Fruit fly (Drosophila melanogaster) whole organism, embryonic: ENCODE data around the gene CG3662.

Experiments
- Atf3 ChIP-seq: fragments of 200-800 bp; sonication (Bioruptor generic); optimal IDR thresholded peaks from 3 replicates; lab custom pipeline; 2016; ENCODE audit warnings: missing biosample characterization, missing genetic modification characterization
- CG10431 ChIP-seq: fragments of 200-800 bp; sonication (Bioruptor generic); optimal IDR thresholded peaks from 3 replicates; lab custom pipeline; 2018; ENCODE audit warnings: missing biosample characterization, mild to moderate bottlenecking, missing genetic modification characterization
- CG12769 ChIP-seq: fragments of 200-800 bp; sonication (Bioruptor generic); optimal IDR thresholded peaks from 2 replicates; lab custom pipeline; 2019; ENCODE audit warnings: missing biosample characterization, mild to moderate bottlenecking, missing genetic modification characterization, moderate library complexity
- CG18764 ChIP-seq: fragments of 200-800 bp; sonication (Bioruptor generic); optimal IDR thresholded peaks from 3 replicates; lab custom pipeline; 2016; ENCODE audit warnings: missing biosample characterization, missing genetic modification characterization
- CG2875 ChIP-seq: fragments of 200-800 bp; sonication (Bioruptor generic); optimal IDR thresholded peaks from 2 replicates; lab custom pipeline; 2017; ENCODE audit warnings: missing biosample characterization, mild to moderate bottlenecking, missing genetic modification characterization, missing genetic modification reagents
- CG31388 ChIP-seq: fragments of 200-800 bp; sonication (Bioruptor generic); optimal IDR thresholded peaks from 2 replicates; lab custom pipeline; 2016; ENCODE audit warnings: missing biosample characterization, missing genetic modification characterization
- CG3163 ChIP-seq: fragments of 200-800 bp; sonication (Bioruptor generic); optimal IDR thresholded peaks from 3 replicates; lab custom pipeline; 2016; ENCODE audit warnings: missing biosample characterization, missing genetic modification characterization
- CG3407 ChIP-seq: fragments of 200-800 bp; sonication (Bioruptor generic); optimal IDR thresholded peaks from 2 replicates; lab custom pipeline; 2018; ENCODE audit warnings: missing biosample characterization, mild to moderate bottlenecking, missing genetic modification characterization
- CG34376 ChIP-seq: fragments of 200-800 bp; sonication (Bioruptor generic); optimal IDR thresholded peaks from 2 replicates; lab custom pipeline; 2018; ENCODE audit warnings: missing biosample characterization, mild to moderate bottlenecking, missing genetic modification characterization
- CG3726 ChIP-seq: fragments of 200-800 bp; sonication (Bioruptor generic); IDR thresholded peaks from 3 replicates; pipeline ENCODE4, ENCODE4 v1.3.6; 2022; ENCODE audit warnings: missing biosample characterization, missing genetic modification characterization
- CG6854 ChIP-seq: fragments of 200-800 bp; sonication (Bioruptor generic); optimal IDR thresholded peaks from 3 replicates; lab custom pipeline; 2017; ENCODE audit warnings: missing biosample characterization, mild to moderate bottlenecking, missing genetic modification characterization
- CG7745 ChIP-seq: fragments of 200-800 bp; sonication (Bioruptor generic); optimal IDR thresholded peaks from 2 replicates; lab custom pipeline; 2018; ENCODE audit warnings: missing biosample characterization, mild to moderate bottlenecking, missing genetic modification characterization, moderate library complexity
- CG8089 ChIP-seq: fragments of 200-800 bp; sonication (Bioruptor generic); optimal IDR thresholded peaks from 3 replicates; lab custom pipeline; 2016; ENCODE audit warnings: missing biosample characterization, missing genetic modification characterization
- CG9609 ChIP-seq: fragments of 200-800 bp; sonication (Bioruptor generic); optimal IDR thresholded peaks from 3 replicates; lab custom pipeline; 2016; ENCODE audit warnings: missing biosample characterization, missing genetic modification characterization
- CG9727 ChIP-seq: fragments of 200-800 bp; sonication (Bioruptor generic); optimal IDR thresholded peaks from 3 replicates; lab custom pipeline; 2017; ENCODE audit warnings: missing biosample characterization, mild to moderate bottlenecking, missing genetic modification characterization
- Camta ChIP-seq: fragments of 200-800 bp; sonication (Bioruptor generic); optimal IDR thresholded peaks from 2 replicates; lab custom pipeline; 2016; ENCODE audit warnings: missing biosample characterization, missing genetic modification characterization
- Dek ChIP-seq: fragments of 200-800 bp; sonication (Bioruptor generic); optimal IDR thresholded peaks from 3 replicates; lab custom pipeline; 2019; ENCODE audit warnings: missing biosample characterization, mild to moderate bottlenecking, missing genetic modification characterization, moderate library complexity
- Dip2 ChIP-seq: fragments of 200-800 bp; sonication (Bioruptor generic); IDR thresholded peaks from 2 replicates; pipeline ENCODE4 v1.3.6; 2022; ENCODE audit warnings: missing biosample characterization, missing genetic modification characterization
- Dip3 ChIP-seq: fragments of 200-800 bp; sonication (Bioruptor generic); optimal IDR thresholded peaks from 3 replicates; lab custom pipeline; 2016; ENCODE audit warnings: missing biosample characterization, missing genetic modification characterization
- Hmr ChIP-seq: fragments of 200-800 bp; sonication (Bioruptor generic); optimal IDR thresholded peaks from 3 replicates; lab custom pipeline; 2017; ENCODE audit warnings: mild to moderate bottlenecking, missing biosample characterization, missing genetic modification reagents, missing genetic modification characterization
- MBD-R2 ChIP-seq: fragments of 200-800 bp; sonication (Bioruptor generic); IDR thresholded peaks from 2 replicates; pipeline ENCODE4 v1.3.6; 2022; ENCODE audit warnings: missing biosample characterization, missing genetic modification characterization
- MESR4 ChIP-seq: fragments of 200-800 bp; sonication (Bioruptor generic); optimal IDR thresholded peaks from 2 replicates; lab custom pipeline; 2018; ENCODE audit warnings: missing biosample characterization, mild to moderate bottlenecking, missing genetic modification characterization, moderate library complexity
- Mad ChIP-seq: fragments of 200-800 bp; sonication (Bioruptor generic); optimal IDR thresholded peaks from 2 replicates; lab custom pipeline; 2016; ENCODE audit warnings: missing biosample characterization, missing genetic modification characterization
- NFAT ChIP-seq: fragments of 200-800 bp; sonication (Bioruptor generic); IDR thresholded peaks from 2 replicates; pipeline ENCODE4 v1.3.6; 2022; ENCODE audit warnings: missing biosample characterization, missing genetic modification characterization
- Scr ChIP-seq: fragments of 200-800 bp; sonication (Bioruptor generic); IDR thresholded peaks from 2 replicates; pipeline ENCODE4 v1.3.6; 2022; ENCODE audit warnings: missing biosample characterization, missing genetic modification characterization; ENCODE audit not compliant: partially characterized antibody
- Sry-β ChIP-seq: fragments of 200-800 bp; sonication (Bioruptor generic); optimal IDR thresholded peaks from 2 replicates; lab custom pipeline; 2018; ENCODE audit warnings: missing biosample characterization, mild to moderate bottlenecking, missing genetic modification characterization, moderate library complexity
- TFAM ChIP-seq: fragments of 200-800 bp; sonication (Bioruptor generic); optimal IDR thresholded peaks from 2 replicates; lab custom pipeline; 2017; ENCODE audit warnings: missing biosample characterization, missing genetic modification characterization, inconsistent platforms
- Trl ChIP-seq, 3 experiments: fragments of >200 bp in 2 of 3; fragments of 200-800 bp in 1 of 3; sonication (Bioruptor generic) in 1 of 3; optimal IDR thresholded peaks; 2 replicates in 1 of 3; 3 replicates in 2 of 3; lab custom pipeline; 2016 to 2017; ENCODE audit warnings: missing biosample characterization in 1 of 3, missing genetic modification characterization in 1 of 3
- ara ChIP-seq: fragments of 200-800 bp; sonication (Bioruptor generic); IDR thresholded peaks from 2 replicates; pipeline ENCODE4 v1.3.6; 2022; ENCODE audit warnings: missing biosample characterization, missing genetic modification characterization
- bigmax ChIP-seq: fragments of 200-800 bp; sonication (Bioruptor generic); optimal IDR thresholded peaks from 2 replicates; lab custom pipeline; 2018; ENCODE audit warnings: missing biosample characterization, mild to moderate bottlenecking, missing genetic modification characterization
- br ChIP-seq: fragments of >200 bp; optimal IDR thresholded peaks from 2 replicates; lab custom pipeline; 2017
- bsh ChIP-seq, 2 experiments: fragments of 200-800 bp; sonication (Bioruptor generic); optimal IDR thresholded peaks; 2 replicates each; lab custom pipeline; 2017 to 2018; ENCODE audit warnings: mild to moderate bottlenecking in 2 of 2, missing biosample characterization in 2 of 2, missing genetic modification characterization in 2 of 2, moderate library complexity in 1 of 2
- chif ChIP-seq, 2 experiments: fragments of 200-800 bp; sonication (Bioruptor generic); optimal IDR thresholded peaks; 3 replicates each; lab custom pipeline; 2016; ENCODE audit warnings: missing biosample characterization in 2 of 2, missing genetic modification characterization in 2 of 2
- crol ChIP-seq: fragments of 200-800 bp; sonication (Bioruptor generic); IDR thresholded peaks from 2 replicates; pipeline ENCODE4 v1.3.6; 2022; ENCODE audit warnings: missing biosample characterization, missing genetic modification characterization
- dan ChIP-seq: fragments of 200-800 bp; sonication (Bioruptor generic); IDR thresholded peaks from 2 replicates; pipeline ENCODE4 v1.3.6; 2022; ENCODE audit warnings: missing biosample characterization, missing genetic modification characterization
- danr ChIP-seq: fragments of 200-800 bp; sonication (Bioruptor generic); IDR thresholded peaks from 2 replicates; pipeline ENCODE4 v1.3.6; 2022; ENCODE audit warnings: missing biosample characterization, missing genetic modification characterization
- fd96Cb ChIP-seq: fragments of 200-800 bp; sonication (Bioruptor generic); optimal IDR thresholded peaks from 2 replicates; lab custom pipeline; 2018; ENCODE audit warnings: missing biosample characterization, mild to moderate bottlenecking, missing genetic modification characterization, moderate library complexity
- fu2 ChIP-seq: fragments of 200-800 bp; sonication (Bioruptor generic); optimal IDR thresholded peaks from 2 replicates; lab custom pipeline; 2016; ENCODE audit warnings: missing biosample characterization, missing genetic modification characterization
- grau ChIP-seq: fragments of 200-800 bp; optimal IDR thresholded peaks from 3 replicates; lab custom pipeline; 2019; ENCODE audit warnings: missing biosample characterization, mild to moderate bottlenecking, missing genetic modification characterization, moderate library complexity
- gsb-n ChIP-seq: fragments of 200-800 bp; sonication (Bioruptor generic); optimal IDR thresholded peaks from 3 replicates; lab custom pipeline; 2018; ENCODE audit warnings: missing biosample characterization, mild to moderate bottlenecking, missing genetic modification characterization
- hbn ChIP-seq: fragments of 200-800 bp; sonication (Bioruptor generic); IDR thresholded peaks from 2 replicates; pipeline ENCODE4 v1.3.6; 2022; ENCODE audit warnings: missing biosample characterization, missing genetic modification characterization; ENCODE audit not compliant: partially characterized antibody
- knrl ChIP-seq: fragments of 200-800 bp; sonication (Bioruptor generic); IDR thresholded peaks from 3 replicates; pipeline ENCODE4 v1.3.6; 2022; ENCODE audit warnings: missing biosample characterization, missing genetic modification characterization; ENCODE audit not compliant: partially characterized antibody
- oc ChIP-seq: fragments of 200-800 bp; sonication (Bioruptor generic); optimal IDR thresholded peaks from 2 replicates; lab custom pipeline; 2018; ENCODE audit warnings: missing biosample characterization, mild to moderate bottlenecking, missing genetic modification characterization, moderate library complexity
- p53 ChIP-seq: fragments of 200-800 bp; sonication (Bioruptor generic); optimal IDR thresholded peaks from 2 replicates; lab custom pipeline; 2016; ENCODE audit warnings: missing biosample characterization, missing genetic modification characterization
- prd ChIP-seq, 3 experiments: fragments of >200 bp in 2 of 3; fragments of 200-800 bp in 1 of 3; sonication (Bioruptor generic) in 1 of 3; optimal IDR thresholded peaks in 2 of 3; IDR thresholded peaks in 1 of 3; 2 replicates in 2 of 3; 3 replicates in 1 of 3; pipeline versions ENCODE4 v1.3.6 to Lab custom; 2017 to 2022; ENCODE audit warnings: missing biosample characterization in 1 of 3, missing genetic modification characterization in 1 of 3
- sens ChIP-seq: fragments of 200-800 bp; sonication (Bioruptor generic); peaks from one replicate; lab custom pipeline; 2016; ENCODE audit warnings: missing biosample characterization, missing genetic modification characterization
- shn ChIP-seq: fragments of 200-800 bp; sonication (Bioruptor generic); optimal IDR thresholded peaks from 3 replicates; lab custom pipeline; 2016; ENCODE audit warnings: missing biosample characterization, missing genetic modification characterization
- sqz ChIP-seq: fragments of 200-800 bp; sonication (Bioruptor generic); optimal IDR thresholded peaks from 3 replicates; lab custom pipeline; 2018; ENCODE audit warnings: missing biosample characterization, mild to moderate bottlenecking, missing genetic modification characterization
- ssp ChIP-seq: fragments of 200-800 bp; sonication (Bioruptor generic); IDR thresholded peaks from 2 replicates; pipeline ENCODE4 v1.3.6; 2022; ENCODE audit warnings: missing biosample characterization, missing genetic modification characterization
- wdn ChIP-seq: fragments of 200-800 bp; sonication (Bioruptor generic); IDR thresholded peaks from 2 replicates; pipeline ENCODE4 v1.3.6; 2022; ENCODE audit warnings: missing biosample characterization, missing genetic modification characterization

CG3662 gene

DNA sequence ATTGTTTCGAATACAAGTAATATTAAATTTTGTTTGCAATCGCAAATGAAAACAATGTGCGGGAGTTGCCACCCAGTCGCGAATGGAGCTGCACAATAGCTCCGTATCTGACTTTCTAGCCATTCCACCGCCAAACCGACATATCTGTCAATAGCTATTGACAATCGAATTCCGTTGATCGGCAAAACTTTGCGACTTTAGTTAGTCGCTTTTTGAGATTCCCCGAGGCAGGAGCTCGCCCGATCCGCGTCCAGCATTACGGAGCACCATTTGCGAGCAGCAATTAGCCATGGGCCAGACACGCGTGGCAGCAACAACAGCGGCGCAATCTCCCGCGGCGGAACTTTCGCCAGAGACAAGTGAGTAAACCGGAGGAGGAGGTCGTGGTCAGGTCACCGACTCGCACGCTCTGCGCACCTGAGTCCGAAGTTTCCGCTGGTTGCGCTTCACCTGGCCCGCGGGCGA, 31.6 kb downstream of the CG3662 start, which contains the start of the genes CG4291 and kraken (continued):
- TF ChIP-seq Mad (GFP tag; lab: Kevin White, UChicago), result peak; percentile 35
- peak; percentile 72 for TF ChIP-seq Hmr (GFP tag; lab: Kevin White, UChicago)
- TF ChIP-seq Dek (tag; lab: Kevin White, UChicago), result peak; percentile 44
- no peak for TF ChIP-seq CG31388 (GFP tag; lab: Kevin White, UChicago)
- peak; percentile 59 for TF ChIP-seq shn (GFP tag; lab: Kevin White, UChicago)
- no peak for TF ChIP-seq danr (GFP tag; lab: Robert Waterston, UW)
- no peak for TF ChIP-seq br
- TF ChIP-seq CG9609 (GFP tag; lab: Kevin White, UChicago), result peak; percentile 56
- TF ChIP-seq hbn, result peak; percentile 12; the same call in 1 of the 2 replicates
- TF ChIP-seq CG34376 (GFP tag; lab: Kevin White, UChicago), result peak; percentile 58
- TF ChIP-seq fd96Cb (tag; lab: Kevin White, UChicago), result no peak
- TF ChIP-seq NFAT, result peak; percentile 83
- TF ChIP-seq CG10431, result no peak
- TF ChIP-seq wdn (GFP tag; lab: Robert Waterston, UW), result peak; percentile 67
- TF ChIP-seq Scr (GFP tag; lab: Robert Waterston, UW), result peak; percentile 44; the same call in 1 of the 2 replicates
- peak; percentile 73 for TF ChIP-seq CG12769 (tag; lab: Kevin White, UChicago)
- TF ChIP-seq Sry-β (GFP tag; lab: Kevin White, UChicago), result peak; percentile 99
- peak; percentile 51 for TF ChIP-seq Dip3 (GFP tag; lab: Kevin White, UChicago)
- TF ChIP-seq MESR4, result peak; percentile 93
- 0 out of 2 replicates have a peak, but pooled peaks have one; percentile 9 for TF ChIP-seq crol
- TF ChIP-seq sens, result peak; percentile 84
- TF ChIP-seq Camta (GFP tag; lab: Kevin White, UChicago), result peak; percentile 6
- TF ChIP-seq fu2 (GFP tag; lab: Kevin White, UChicago), result peak; percentile 39
- TF ChIP-seq CG2875 (GFP tag; lab: Kevin White, UChicago), result no peak
- TF ChIP-seq oc, result no peak
- peak; percentile 56 for TF ChIP-seq grau (tag; lab: Kevin White, UChicago)
- no peak for TF ChIP-seq CG6854 (GFP tag; lab: Kevin White, UChicago)
- no peak for TF ChIP-seq Trl (optimal IDR thresholded peaks at IDR 0.05; lab: Kevin White, UChicago)
- peak; percentile 47 for TF ChIP-seq Trl (GFP tag; optimal IDR thresholded peaks at IDR 0.05; lab: Kevin White, UChicago)
- no peak for TF ChIP-seq bigmax (GFP tag; lab: Kevin White, UChicago)
- peak; percentile 31; the same call in 1 of the 2 replicates for TF ChIP-seq ssp (GFP tag; lab: Robert Waterston, UW)
- no peak for TF ChIP-seq CG9727 (GFP tag; lab: Kevin White, UChicago)
- TF ChIP-seq CG18764 (GFP tag; lab: Kevin White, UChicago), result no peak
- TF ChIP-seq sqz, result no peak
- TF ChIP-seq p53 (GFP tag; lab: Kevin White, UChicago), result peak; percentile 52
- TF ChIP-seq ara (GFP tag; lab: Robert Waterston, UW), result peak; percentile 63; the same call in 1 of the 2 replicates
- TF ChIP-seq knrl (GFP tag; lab: Robert Waterston, UW), result no peak
- no peak for TF ChIP-seq dan (GFP tag; lab: Robert Waterston, UW)
- no peak for TF ChIP-seq CG7745 (tag; lab: Kevin White, UChicago)
- peak; percentile 63 for TF ChIP-seq gsb-n (tag; lab: Kevin White, UChicago)
- TF ChIP-seq MBD-R2 (GFP tag; lab: Robert Waterston, UW), result peak; percentile 97
- TF ChIP-seq CG8089 (GFP tag; lab: Kevin White, UChicago), result peak; percentile 51
- TF ChIP-seq TFAM (GFP tag; lab: Kevin White, UChicago), result no peak
- TF ChIP-seq CG3726, result no peak
- TF ChIP-seq Atf3 (GFP tag; lab: Kevin White, UChicago), result peak; percentile 9
- TF ChIP-seq bsh (GFP tag; optimal IDR thresholded peaks at IDR 0.05; lab: Kevin White, UChicago), result peak in 1 of 2 experiments; percentile 41
- no peak for TF ChIP-seq prd (optimal IDR thresholded peaks at IDR 0.05; lab: Kevin White, UChicago)
- TF ChIP-seq prd (GFP tag; IDR thresholded peaks at IDR 0.05; lab: Robert Waterston, UW), result peak; percentile 55; the same call in 2 of the 3 replicates
- peak; percentile 59 for TF ChIP-seq CG3163 (GFP tag; lab: Kevin White, UChicago)
- no peak for TF ChIP-seq CG3407
- no peak for TF ChIP-seq Dip2 (GFP tag; lab: Robert Waterston, UW)
- peak; percentile 1 to 59 for TF ChIP-seq chif (GFP tag; optimal IDR thresholded peaks at IDR 0.05; lab: Kevin White, UChicago)
